Worm (Caenorhabditis elegans) whole organism, L1 larva: ENCODE results near the gene srx-111.

Source experiments
- C16A3.4 ChIP-seq: fragments of 150-350 bp; optimal IDR thresholded peaks from 2 replicates; lab custom pipeline; 2014; ENCODE audit warnings: missing biosample characterization, missing genetic modification characterization
- aha-1 ChIP-seq: fragments of 150-350 bp; optimal IDR thresholded peaks from 2 replicates; lab custom pipeline; 2014; ENCODE audit warnings: missing biosample characterization, missing genetic modification characterization
- ceh-63 ChIP-seq: fragments of 200-800 bp; sonication (Bioruptor generic); optimal IDR thresholded peaks from 2 replicates; lab custom pipeline; 2018; ENCODE audit warnings: mild to moderate bottlenecking, missing genetic modification characterization, missing compliant biosample characterization
- ceh-90 ChIP-seq: sonication (generic microtip); optimal IDR thresholded peaks from 2 replicates; lab custom pipeline; 2016; ENCODE audit warnings: missing genetic modification characterization, missing compliant biosample characterization
- efl-1 ChIP-seq, 4 experiments: fragments of 150-350 bp; optimal IDR thresholded peaks in 3 of 4; peaks in 1 of 4; 1 replicate in 1 of 4; 2 replicates in 3 of 4; lab custom pipeline; 2014; ENCODE audit warnings: missing biosample characterization in 2 of 4, missing genetic modification characterization in 2 of 4, missing genetic modification reagents in 2 of 4
- egl-13 ChIP-seq: sonication (generic microtip); optimal IDR thresholded peaks from 2 replicates; lab custom pipeline; 2016; ENCODE audit warnings: missing genotype, missing genetic modification reagents, missing genetic modification characterization, missing compliant biosample characterization
- egl-27 ChIP-seq, 2 experiments: fragments of 150-350 bp in 1 of 2; sonication (generic microtip); optimal IDR thresholded peaks; 3 replicates each; lab custom pipeline; 2017 to 2018; ENCODE audit warnings: missing biosample characterization in 2 of 2, missing genetic modification characterization in 2 of 2, missing genetic modification reagents in 2 of 2
- elt-3 ChIP-seq, 6 experiments: fragments of 150-350 bp in 1 of 6; sonication (generic microtip); optimal IDR thresholded peaks; 2 replicates each; lab custom pipeline; 2017 to 2018; ENCODE audit warnings: missing biosample characterization in 6 of 6, missing genetic modification characterization in 6 of 6, inconsistent platforms in 1 of 6
- ets-5 ChIP-seq: fragments of 200-800 bp; sonication (Bioruptor generic); IDR thresholded peaks from 2 replicates; pipeline ENCODE4 v1.3.6; 2022; ENCODE audit warnings: missing genetic modification characterization, missing compliant biosample characterization
- fkh-4 ChIP-seq: sonication (generic microtip); optimal IDR thresholded peaks from 2 replicates; lab custom pipeline; 2016; ENCODE audit warnings: missing compliant biosample characterization, missing genetic modification characterization, borderline replicate concordance
- fos-1 ChIP-seq: fragments of 150-350 bp; optimal IDR thresholded peaks from 2 replicates; lab custom pipeline; 2014; ENCODE audit warnings: missing biosample characterization, missing genetic modification characterization
- hlh-17 ChIP-seq: fragments of 200-800 bp; sonication (Bioruptor generic); optimal IDR thresholded peaks from 2 replicates; lab custom pipeline; 2018; ENCODE audit warnings: missing genetic modification characterization, mild to moderate bottlenecking, missing compliant biosample characterization, moderate library complexity, borderline replicate concordance
- hpl-2 ChIP-seq: fragments of 150-350 bp; optimal IDR thresholded peaks from 2 replicates; lab custom pipeline; 2014; ENCODE audit warnings: missing biosample characterization, missing genetic modification reagents, missing genetic modification characterization
- irx-1 ChIP-seq: sonication (generic microtip); optimal IDR thresholded peaks from 2 replicates; lab custom pipeline; 2016; ENCODE audit warnings: missing genetic modification characterization, missing compliant biosample characterization
- isw-1 ChIP-seq: fragments of 200-800 bp; sonication (Bioruptor generic); IDR thresholded peaks from 2 replicates; pipeline ENCODE4 v1.3.6; 2022; ENCODE audit warnings: missing genetic modification characterization, missing compliant biosample characterization
- lin-13 ChIP-seq: fragments of 150-350 bp; optimal IDR thresholded peaks from 2 replicates; lab custom pipeline; 2014; ENCODE audit warnings: missing biosample characterization, missing genetic modification reagents, missing genetic modification characterization
- lin-14 ChIP-seq: fragments of 200-800 bp; sonication (Bioruptor generic); optimal IDR thresholded peaks from 2 replicates; lab custom pipeline; 2018; ENCODE audit warnings: mild to moderate bottlenecking, missing genetic modification characterization, moderate library complexity, missing compliant biosample characterization
- lin-15B ChIP-seq: fragments of 150-350 bp; sonication (generic microtip); optimal IDR thresholded peaks from 3 replicates; lab custom pipeline; 2014; ENCODE audit warnings: missing biosample characterization, missing genetic modification characterization
- lin-35 ChIP-seq, 2 experiments: fragments of 150-350 bp; optimal IDR thresholded peaks; 2 replicates each; lab custom pipeline; 2014; ENCODE audit warnings: missing biosample characterization in 2 of 2, missing genetic modification characterization in 2 of 2, missing genetic modification reagents in 2 of 2
- lsy-2 ChIP-seq, 2 experiments: fragments of 150-350 bp; optimal IDR thresholded peaks; 2 replicates each; lab custom pipeline; 2014; ENCODE audit warnings: missing biosample characterization in 2 of 2, missing genetic modification characterization in 2 of 2
- mef-2 ChIP-seq: fragments of 150-350 bp; optimal IDR thresholded peaks from 2 replicates; lab custom pipeline; 2014; ENCODE audit warnings: missing biosample characterization, missing genetic modification characterization
- nhr-11 ChIP-seq: fragments of 150-350 bp; optimal IDR thresholded peaks from 2 replicates; lab custom pipeline; 2014; ENCODE audit warnings: missing biosample characterization, missing genetic modification characterization
- nhr-12 ChIP-seq: sonication (generic microtip); optimal IDR thresholded peaks from 2 replicates; lab custom pipeline; 2017; ENCODE audit warnings: missing biosample characterization, missing genetic modification characterization
- nhr-47 ChIP-seq: sonication (generic microtip); optimal IDR thresholded peaks from 2 replicates; lab custom pipeline; 2016; ENCODE audit warnings: mild to moderate bottlenecking, missing genetic modification characterization, moderate library complexity, missing compliant biosample characterization
- nhr-71 ChIP-seq: sonication (generic microtip); optimal IDR thresholded peaks from 2 replicates; lab custom pipeline; 2016; ENCODE audit warnings: mild to moderate bottlenecking, missing genetic modification characterization, moderate library complexity, missing compliant biosample characterization
- sup-37 ChIP-seq: fragments of 200-800 bp; sonication (Bioruptor generic); optimal IDR thresholded peaks from 2 replicates; lab custom pipeline; 2018; ENCODE audit warnings: mild to moderate bottlenecking, missing genetic modification characterization, missing compliant biosample characterization
- swsn-7 ChIP-seq: sonication (generic microtip); optimal IDR thresholded peaks from 2 replicates; lab custom pipeline; 2016; ENCODE audit warnings: missing genetic modification characterization, missing compliant biosample characterization
- tbx-2 ChIP-seq: sonication (generic microtip); optimal IDR thresholded peaks from 2 replicates; lab custom pipeline; 2016; ENCODE audit warnings: missing genetic modification characterization, missing compliant biosample characterization
- tlp-1 ChIP-seq: fragments of 150-350 bp; optimal IDR thresholded peaks from 2 replicates; lab custom pipeline; 2014; ENCODE audit warnings: missing biosample characterization, missing genetic modification characterization
- unc-86 ChIP-seq: sonication (generic microtip); optimal IDR thresholded peaks from 2 replicates; lab custom pipeline; 2016; ENCODE audit warnings: missing genetic modification characterization, missing compliant biosample characterization
- vab-15 ChIP-seq: sonication (generic microtip); optimal IDR thresholded peaks from 2 replicates; lab custom pipeline; 2017; ENCODE audit warnings: missing genotype, mild to moderate bottlenecking, missing genetic modification characterization, missing compliant biosample characterization
- ztf-11 ChIP-seq, 2 experiments: sonication (generic microtip); optimal IDR thresholded peaks; 2 replicates each; lab custom pipeline; 2016 to 2017; ENCODE audit warnings: missing genetic modification characterization in 2 of 2, missing biosample characterization in 1 of 2, missing compliant biosample characterization in 1 of 2
- ztf-4 ChIP-seq: fragments of 150-350 bp; optimal IDR thresholded peaks from 2 replicates; lab custom pipeline; 2014; ENCODE audit warnings: missing biosample characterization, missing genetic modification characterization

srx-111 gene

ce11 chrII:3716455-3716854, 41.1 kb upstream of the srx-111 start, which contains the start of gene srh-99:
Gene srh-99, minus strand, starts transcription at chrII:3716555.
- TF ChIP-seq lin-35 (GFP tag; optimal IDR thresholded peaks at IDR 0.05; lab: Kevin White, UChicago) (no peak), aha-1 (tag; lab: Kevin White, UChicago) (no peak), lsy-2 (tag; optimal IDR thresholded peaks at IDR 0.05; lab: Kevin White, UChicago) (no peak), irx-1 (tag; lab: Kevin White, UChicago) (no peak), lin-13 (no peak), nhr-11 (tag; lab: Kevin White, UChicago) (no peak), nhr-12 (tag; lab: Kevin White, UChicago) (no peak), lin-14 (GFP tag; lab: Kevin White, UChicago) (no peak), vab-15 (tag; lab: Kevin White, UChicago) (no peak), hlh-17 (GFP tag; lab: Kevin White, UChicago) (no peak), nhr-71 (tag; lab: Kevin White, UChicago) (no peak)

ce11 chrII:3716961-3717360, 40.6 kb upstream of the srx-111 start, which contains the start of gene fbxc-52:
Gene fbxc-52, plus strand, starts transcription at chrII:3717261.
- TF ChIP-seq ztf-11 (tag; optimal IDR thresholded peaks at IDR 0.05; lab: Kevin White, UChicago) (no peak), ets-5 (GFP tag; lab: Robert Waterston, UW) (no peak), mef-2 (tag; lab: Kevin White, UChicago) (no peak), nhr-11 (tag; lab: Kevin White, UChicago) (no peak), sup-37 (no peak), tbx-2 (tag; lab: Kevin White, UChicago) (no peak), isw-1 (no peak)

DNA sequence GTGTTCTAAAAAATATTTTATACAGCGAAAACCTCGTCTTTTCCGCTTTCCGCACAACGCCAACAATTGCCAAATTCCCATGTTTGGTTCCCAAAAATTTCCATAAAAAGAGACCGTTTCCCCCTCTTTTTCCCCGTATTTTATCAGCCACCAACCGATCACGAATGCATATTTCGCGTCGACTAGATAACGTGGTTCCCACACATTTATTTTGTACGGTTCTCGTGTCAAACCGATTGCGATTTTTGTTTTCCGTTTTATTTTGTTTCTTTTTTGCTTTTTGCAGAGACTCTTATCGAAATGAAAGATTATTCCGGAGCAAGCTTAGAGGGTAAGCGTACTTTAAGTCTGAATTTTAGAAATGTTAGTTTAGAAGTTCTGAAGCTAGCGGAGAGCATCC, 36.6 kb upstream of the srx-111 start, which contains the start of gene C46E10.3:
TSS of gene C46E10.3 (plus strand) at position 301 of the 400 bp plus-strand sequence.
- TF ChIP-seq isw-1 (no peak), C16A3.4 (tag; lab: Kevin White, UChicago) (no peak), hlh-17 (GFP tag; lab: Kevin White, UChicago) (no peak), efl-1 (optimal IDR thresholded peaks at IDR 0.05; lab: Kevin White, UChicago) (no peak), efl-1 (GFP tag; optimal IDR thresholded peaks at IDR 0.05 in 1 of 2; lab: Kevin White, UChicago) (no peak), swsn-7 (tag; lab: Kevin White, UChicago) (no peak), elt-3 (tag; optimal IDR thresholded peaks at IDR 0.05; lab: Kevin White, UChicago) (no peak), fkh-4 (tag; lab: Kevin White, UChicago) (no peak), ztf-4 (tag; lab: Kevin White, UChicago) (no peak), irx-1 (tag; lab: Kevin White, UChicago) (no peak), hpl-2 (GFP tag; lab: Kevin White, UChicago) (no peak)

DNA sequence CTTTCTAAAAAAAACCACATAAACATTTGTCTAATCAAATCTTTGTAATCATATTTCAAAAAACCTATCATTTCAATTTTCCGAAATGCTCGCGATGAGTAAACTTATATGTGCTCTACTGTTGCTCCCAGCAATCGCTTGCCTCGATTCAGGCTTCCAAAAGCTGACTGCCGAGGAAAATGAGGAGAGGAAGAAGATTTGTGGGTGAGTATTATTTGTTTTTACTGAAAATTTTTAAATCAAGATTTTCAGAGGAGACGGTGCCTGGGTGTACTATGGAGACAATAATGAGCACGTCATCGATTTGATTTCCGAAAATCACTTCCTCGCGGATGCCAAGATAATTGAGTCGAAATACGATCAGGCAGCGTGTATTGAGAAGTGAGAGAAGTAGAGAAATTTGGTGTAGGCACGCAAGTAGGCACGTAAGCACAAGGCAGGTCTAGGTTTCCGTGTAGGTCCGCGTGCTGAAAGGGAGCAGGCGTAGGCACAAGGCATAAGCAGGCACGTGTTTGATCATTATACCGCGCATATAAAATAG, 33.4 kb upstream of the srx-111 start, which contains the start of gene C46E10.1:
TSS of gene C46E10.1 (plus strand) at position 51 of the 541 bp plus-strand sequence.
- TF ChIP-seq sup-37 (no peak), aha-1 (tag; lab: Kevin White, UChicago) (no peak), egl-27 (tag; optimal IDR thresholded peaks at IDR 0.05; lab: Kevin White, UChicago) (no peak), unc-86 (tag; lab: Kevin White, UChicago) (no peak), ceh-90 (tag; lab: Kevin White, UChicago) (no peak), fos-1 (tag; lab: Kevin White, UChicago) (no peak)

DNA sequence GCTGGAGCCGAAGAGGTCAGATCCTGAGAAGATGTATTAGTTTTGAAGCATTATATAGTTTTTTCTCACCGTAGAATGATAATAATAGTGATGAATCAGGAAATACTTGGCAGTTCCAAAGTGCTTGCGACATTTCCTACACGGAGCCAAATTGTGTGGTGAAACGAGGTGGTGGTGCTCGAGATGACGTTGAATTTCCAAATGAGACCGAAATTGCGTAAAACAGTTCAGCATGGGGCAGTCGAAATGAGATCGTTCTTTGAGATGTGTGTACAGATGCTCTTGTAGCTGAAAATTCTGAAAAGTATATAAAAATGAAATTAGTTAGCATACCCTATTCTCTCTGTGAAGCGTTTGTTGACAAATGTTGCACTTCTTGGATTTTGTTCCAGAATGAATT, 29.6 kb upstream of the srx-111 start, which contains the start of gene C46E10.8:
TSS of gene C46E10.8 (minus strand) at position 101 of the 400 bp plus-strand sequence.
- TF ChIP-seq tlp-1 (tag; lab: Kevin White, UChicago) (no peak), egl-13 (no peak), ceh-63 (no peak), nhr-47 (tag; lab: Kevin White, UChicago) (no peak), lin-15B (tag; lab: Kevin White, UChicago) (no peak)
